Worm (Caenorhabditis elegans) whole organism, L3 larva: Measurements from ENCODE around the gene F13E6.1.

ENCODE experiments used
- R02D3.7 ChIP-seq: fragments of 150-350 bp; optimal IDR thresholded peaks from 2 replicates; lab custom pipeline; 2014; ENCODE audit warnings: missing biosample characterization, missing genetic modification characterization
- aly-2 ChIP-seq: fragments of 150-350 bp; optimal IDR thresholded peaks from 2 replicates; lab custom pipeline; 2014; ENCODE audit warnings: missing biosample characterization, missing genetic modification characterization
- ama-1 ChIP-seq: fragments of 150-350 bp; optimal IDR thresholded peaks from 2 replicates; lab custom pipeline; 2018
- ceh-16 ChIP-seq: sonication (generic microtip); optimal IDR thresholded peaks from 2 replicates; lab custom pipeline; 2017; ENCODE audit warnings: missing biosample characterization, missing genetic modification characterization
- ceh-28 ChIP-seq: fragments of 150-350 bp; optimal IDR thresholded peaks from 2 replicates; lab custom pipeline; 2014; ENCODE audit warnings: missing biosample characterization, missing genetic modification reagents, missing genetic modification characterization
- ceh-9 ChIP-seq: sonication (generic microtip); optimal IDR thresholded peaks from 2 replicates; lab custom pipeline; 2018; ENCODE audit warnings: missing biosample characterization, missing genetic modification characterization
- daf-12 ChIP-seq: fragments of 150-350 bp; optimal IDR thresholded peaks from 2 replicates; lab custom pipeline; 2014; ENCODE audit warnings: missing biosample characterization, missing genetic modification reagents, missing genetic modification characterization
- egl-27 ChIP-seq: sonication (generic microtip); optimal IDR thresholded peaks from 4 replicates; lab custom pipeline; 2017; ENCODE audit warnings: missing biosample characterization, missing genetic modification reagents, missing genetic modification characterization
- egl-5 ChIP-seq: fragments of 150-350 bp; optimal IDR thresholded peaks from 2 replicates; lab custom pipeline; 2017; ENCODE audit warnings: missing biosample characterization, missing genetic modification reagents, missing genetic modification characterization, inconsistent platforms
- elt-1 ChIP-seq: fragments of 150-350 bp; optimal IDR thresholded peaks from 2 replicates; lab custom pipeline; 2014; ENCODE audit warnings: missing biosample characterization, missing genetic modification characterization
- elt-2 ChIP-seq: sonication (generic microtip); optimal IDR thresholded peaks from 2 replicates; lab custom pipeline; 2016; ENCODE audit warnings: missing genetic modification reagents, mild to moderate bottlenecking, missing genetic modification characterization, missing compliant biosample characterization
- elt-3 ChIP-seq, 3 experiments: fragments of 150-350 bp in 1 of 3; sonication (generic microtip) in 2 of 3; optimal IDR thresholded peaks; 2 replicates in 2 of 3; 4 replicates in 1 of 3; lab custom pipeline; 2014 to 2017; ENCODE audit warnings: missing biosample characterization in 3 of 3, missing genetic modification characterization in 3 of 3
- eor-1 ChIP-seq, 2 experiments: fragments of 150-350 bp; optimal IDR thresholded peaks; 2 replicates each; lab custom pipeline; 2014 to 2018; ENCODE audit warnings: missing biosample characterization in 2 of 2, missing genetic modification characterization in 2 of 2
- fkh-2 ChIP-seq: fragments of 150-350 bp; optimal IDR thresholded peaks from 2 replicates; lab custom pipeline; 2014; ENCODE audit warnings: missing biosample characterization, missing genetic modification reagents, missing genetic modification characterization
- fos-1 ChIP-seq: fragments of 150-350 bp; optimal IDR thresholded peaks from 2 replicates; lab custom pipeline; 2014; ENCODE audit warnings: missing biosample characterization, missing genetic modification characterization
- hmg-11 ChIP-seq: sonication (generic microtip); optimal IDR thresholded peaks from 2 replicates; lab custom pipeline; 2016; ENCODE audit warnings: missing genetic modification characterization, missing compliant biosample characterization
- jun-1 ChIP-seq: fragments of 150-350 bp; optimal IDR thresholded peaks from 2 replicates; lab custom pipeline; 2014; ENCODE audit warnings: missing biosample characterization, missing genetic modification reagents, missing genetic modification characterization
- lin-15B ChIP-seq: fragments of 150-350 bp; optimal IDR thresholded peaks from 2 replicates; lab custom pipeline; 2014; ENCODE audit warnings: missing biosample characterization, missing genetic modification characterization
- lin-39 ChIP-seq: fragments of 150-350 bp; optimal IDR thresholded peaks from 2 replicates; lab custom pipeline; 2018; ENCODE audit warnings: missing biosample characterization, missing genetic modification reagents, missing genetic modification characterization
- lsy-12 ChIP-seq: sonication (generic microtip); optimal IDR thresholded peaks from 2 replicates; lab custom pipeline; 2016; ENCODE audit warnings: mild to moderate bottlenecking, missing genetic modification characterization, missing compliant biosample characterization
- mdl-1 ChIP-seq: fragments of 150-350 bp; optimal IDR thresholded peaks from 2 replicates; lab custom pipeline; 2014; ENCODE audit warnings: missing biosample characterization, missing genetic modification characterization
- mml-1 ChIP-seq: fragments of 150-350 bp; sonication (generic microtip); optimal IDR thresholded peaks from 3 replicates; lab custom pipeline; 2014; ENCODE audit warnings: missing biosample characterization, missing genetic modification characterization
- nfya-1 ChIP-seq: sonication (generic microtip); optimal IDR thresholded peaks from 2 replicates; lab custom pipeline; 2017; ENCODE audit warnings: missing genetic modification characterization, mild to moderate bottlenecking, missing compliant biosample characterization, antibody characterized with exemption, moderate library complexity; ENCODE audit not compliant: insufficient read depth
- nhr-23 ChIP-seq: fragments of 150-350 bp; optimal IDR thresholded peaks from 2 replicates; lab custom pipeline; 2014; ENCODE audit warnings: missing biosample characterization, missing genetic modification reagents, missing genetic modification characterization
- nhr-25 ChIP-seq: sonication (generic microtip); optimal IDR thresholded peaks from 2 replicates; lab custom pipeline; 2017; ENCODE audit warnings: missing biosample characterization, missing genetic modification characterization
- nhr-28 ChIP-seq: fragments of 150-350 bp; optimal IDR thresholded peaks from 2 replicates; lab custom pipeline; 2014; ENCODE audit warnings: missing biosample characterization, missing genetic modification characterization
- nhr-43 ChIP-seq: sonication (generic microtip); optimal IDR thresholded peaks from 2 replicates; lab custom pipeline; 2016; ENCODE audit warnings: mild to moderate bottlenecking, missing genetic modification characterization, missing compliant biosample characterization; ENCODE audit not compliant: poor library complexity, severe bottlenecking
- nhr-67 ChIP-seq: fragments of 150-350 bp; optimal IDR thresholded peaks from 2 replicates; lab custom pipeline; 2014; ENCODE audit warnings: missing biosample characterization, missing genetic modification characterization
- nhr-76 ChIP-seq: fragments of 150-350 bp; sonication (generic microtip); optimal IDR thresholded peaks from 5 replicates; lab custom pipeline; 2014; ENCODE audit warnings: missing biosample characterization, missing genetic modification characterization
- nhr-77 ChIP-seq: fragments of 150-350 bp; optimal IDR thresholded peaks from 2 replicates; lab custom pipeline; 2014; ENCODE audit warnings: missing biosample characterization, missing genetic modification characterization
- pha-4 ChIP-seq: fragments of 150-350 bp; optimal IDR thresholded peaks from 2 replicates; lab custom pipeline; 2014; ENCODE audit warnings: missing biosample characterization, missing genetic modification reagents, missing genetic modification characterization
- pqm-1 ChIP-seq: fragments of 150-350 bp; optimal IDR thresholded peaks from 2 replicates; lab custom pipeline; 2017; ENCODE audit warnings: missing biosample characterization, missing genetic modification characterization, inconsistent platforms
- skn-1 ChIP-seq: fragments of 150-350 bp; optimal IDR thresholded peaks from 2 replicates; lab custom pipeline; 2014; ENCODE audit warnings: missing biosample characterization, missing genetic modification characterization
- snpc-4 ChIP-seq: fragments of 150-350 bp; optimal IDR thresholded peaks from 2 replicates; lab custom pipeline; 2014; ENCODE audit warnings: missing biosample characterization, missing genetic modification characterization
- tbx-2 ChIP-seq: sonication (generic microtip); optimal IDR thresholded peaks from 2 replicates; lab custom pipeline; 2016; ENCODE audit warnings: mild to moderate bottlenecking, missing genetic modification characterization, missing compliant biosample characterization
- unc-39 ChIP-seq: sonication (generic microtip); optimal IDR thresholded peaks from 4 replicates; lab custom pipeline; 2017; ENCODE audit warnings: missing biosample characterization, missing genetic modification characterization
- ztf-4 ChIP-seq: fragments of 150-350 bp; optimal IDR thresholded peaks from 2 replicates; lab custom pipeline; 2014; ENCODE audit warnings: missing biosample characterization, missing genetic modification characterization

The F13E6.1 gene

DNA sequence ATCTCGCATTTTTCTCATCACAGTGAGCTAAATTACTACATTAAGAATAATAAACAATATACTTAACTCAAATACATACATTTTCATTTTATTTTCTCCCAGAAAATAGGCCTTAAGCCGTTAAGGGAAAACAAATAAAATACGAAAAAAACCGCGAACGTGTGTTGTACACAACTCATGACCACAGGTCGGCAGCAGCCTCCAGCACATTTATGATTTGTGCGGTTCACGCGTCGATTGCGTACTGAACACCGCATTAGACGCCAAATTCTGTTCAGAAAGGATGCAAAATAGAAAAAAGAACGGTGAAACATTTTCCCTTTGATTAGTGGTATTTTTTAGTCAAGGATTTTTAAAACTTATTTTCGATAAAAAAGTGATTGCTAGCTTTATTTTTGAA, 2.3 kb upstream of the F13E6.1 start (continued):
- TF ChIP-seq skn-1 (no peak), mdl-1 (tag; lab: Kevin White, UChicago) (no peak), egl-5 (no peak), nhr-67 (tag; lab: Kevin White, UChicago) (no peak), nhr-77 (tag; lab: Kevin White, UChicago) (no peak), nfya-1 (tag; lab: Kevin White, UChicago) (peak; percentile 39), fkh-2 (tag; lab: Kevin White, UChicago) (no peak), eor-1 (tag; optimal IDR thresholded peaks at IDR 0.05; lab: Kevin White, UChicago) (no peak), ceh-16 (tag; lab: Kevin White, UChicago) (no peak), lin-15B (tag; lab: Kevin White, UChicago) (no peak), snpc-4 (peak; percentile 20)

DNA sequence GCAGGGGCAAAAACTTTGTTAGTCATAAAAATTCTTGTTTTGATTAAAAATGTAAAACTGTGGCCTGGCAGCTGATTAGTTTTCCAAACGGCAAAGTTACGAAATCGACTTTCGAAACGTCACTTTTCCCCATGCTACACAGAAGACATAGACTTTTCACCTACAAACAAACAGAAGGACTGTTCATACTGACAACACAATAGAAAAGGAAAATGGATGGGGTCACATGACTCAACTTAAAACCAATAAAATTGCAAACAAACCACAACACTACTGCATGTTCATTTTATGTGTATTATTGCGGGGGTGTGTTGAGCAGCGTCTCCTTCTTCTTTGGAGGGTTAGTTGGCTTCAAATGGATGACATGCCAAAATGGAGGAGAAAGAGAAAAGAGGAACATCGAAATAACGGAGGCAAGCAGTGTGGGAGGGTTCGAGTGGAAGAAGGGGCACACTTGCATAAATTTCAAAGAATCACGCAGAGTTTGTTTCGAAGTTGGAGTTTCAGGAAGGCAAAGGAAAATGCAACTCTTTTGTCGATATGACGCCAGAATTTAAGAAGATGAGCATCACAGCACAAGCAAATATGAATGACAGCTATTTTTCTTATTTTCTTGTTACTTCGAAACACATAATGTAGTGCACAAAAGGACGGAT, 1.3 kb upstream of the F13E6.1 start:
- TF ChIP-seq nhr-25 (tag; lab: Kevin White, UChicago), result peak; percentile 68
- TF ChIP-seq egl-5, result peak; percentile 98
- peak; percentile 27 for TF ChIP-seq nhr-23 (tag; lab: Kevin White, UChicago)
- peak; percentile 37 for TF ChIP-seq pqm-1 (tag; lab: Kevin White, UChicago)
- TF ChIP-seq aly-2, result no peak
- peak; percentile 40 for TF ChIP-seq nfya-1 (tag; lab: Kevin White, UChicago)
- peak; percentile 33 for TF ChIP-seq ama-1
- TF ChIP-seq elt-2, result peak; percentile 1
- peak; percentile 57 for TF ChIP-seq nhr-43 (tag; lab: Kevin White, UChicago)
- TF ChIP-seq pha-4 (tag; lab: Kevin White, UChicago), result peak; percentile 96
- TF ChIP-seq daf-12 (tag; lab: Kevin White, UChicago), result no peak
- TF ChIP-seq egl-27 (tag; lab: Kevin White, UChicago), result peak; percentile 42
- no peak for TF ChIP-seq elt-3 (tag; optimal IDR thresholded peaks at IDR 0.05; lab: Kevin White, UChicago)
- TF ChIP-seq lin-39 (tag; lab: Kevin White, UChicago), result peak; percentile 74
- TF ChIP-seq lsy-12 (tag; lab: Kevin White, UChicago), result peak; percentile 1

DNA sequence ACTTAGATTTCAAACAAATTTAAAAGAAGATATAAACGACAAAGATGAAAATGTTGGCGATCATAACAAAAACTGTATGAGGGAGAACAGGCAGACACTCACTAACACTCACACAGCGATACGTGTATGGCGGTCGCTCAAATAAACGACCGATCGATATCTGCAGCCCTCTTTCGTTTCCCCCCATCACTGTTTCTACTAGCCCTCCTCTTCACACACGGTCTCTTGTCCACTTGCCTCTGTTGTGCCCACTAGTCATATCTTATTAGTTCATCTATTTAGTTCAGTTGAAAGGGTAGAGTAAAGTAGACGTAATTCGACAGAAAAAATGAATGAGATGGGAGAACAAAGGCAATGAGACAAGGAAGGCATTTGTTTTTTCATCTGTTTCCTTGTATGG, 643 bp upstream of the F13E6.1 start:
- TF ChIP-seq lin-39 (tag; lab: Kevin White, UChicago), result peak; percentile 10
- TF ChIP-seq unc-39 (tag; lab: Kevin White, UChicago), result no peak
- TF ChIP-seq elt-2, result peak; percentile 20
- no peak for TF ChIP-seq ceh-9
- TF ChIP-seq R02D3.7 (tag; lab: Kevin White, UChicago), result no peak
- TF ChIP-seq nfya-1 (tag; lab: Kevin White, UChicago), result peak; percentile 56
- TF ChIP-seq nhr-28 (tag; lab: Kevin White, UChicago), result no peak
- TF ChIP-seq elt-1 (tag; lab: Kevin White, UChicago), result peak; percentile 60
- peak; percentile 11 for TF ChIP-seq ztf-4 (tag; lab: Kevin White, UChicago)
- peak; percentile 6 for TF ChIP-seq nhr-43 (tag; lab: Kevin White, UChicago)
- no peak for TF ChIP-seq aly-2
- TF ChIP-seq elt-3 (tag; optimal IDR thresholded peaks at IDR 0.05; lab: Kevin White, UChicago), result peak in 1 of 3 experiments; percentile 43
- TF ChIP-seq ceh-28 (tag; lab: Kevin White, UChicago), result peak; percentile 81
- TF ChIP-seq eor-1 (tag; optimal IDR thresholded peaks at IDR 0.05; lab: Kevin White, UChicago), result no peak
- no peak for TF ChIP-seq nhr-76
- peak; percentile 14 for TF ChIP-seq tbx-2 (tag; lab: Kevin White, UChicago)
- TF ChIP-seq fos-1 (tag; lab: Kevin White, UChicago), result no peak
- TF ChIP-seq pqm-1 (tag; lab: Kevin White, UChicago), result no peak
- TF ChIP-seq hmg-11 (tag; lab: Kevin White, UChicago), result peak; percentile 77
- TF ChIP-seq nhr-25 (tag; lab: Kevin White, UChicago), result peak; percentile 69
- TF ChIP-seq nhr-23 (tag; lab: Kevin White, UChicago), result peak; percentile 79
- TF ChIP-seq pha-4 (tag; lab: Kevin White, UChicago), result peak; percentile 56

DNA sequence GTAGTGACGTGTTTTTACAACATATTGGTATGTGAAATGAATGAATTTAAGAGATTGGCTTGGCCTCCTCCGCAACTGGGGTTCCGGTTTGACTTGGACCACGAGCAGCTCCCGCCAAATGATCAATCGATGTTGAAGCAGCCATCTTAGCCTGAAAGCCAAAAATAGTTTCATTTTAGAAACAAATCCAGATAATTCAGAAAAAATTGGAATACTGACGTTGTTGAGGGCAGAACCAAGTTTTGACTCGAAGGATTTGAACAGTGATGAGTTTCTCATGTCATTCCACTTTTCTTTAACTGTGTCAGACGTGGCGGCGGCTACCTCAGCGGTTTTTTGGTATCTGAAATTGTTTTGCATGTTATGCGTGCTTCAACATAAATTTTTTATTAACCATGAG, 957 bp downstream of the F13E6.1 start:
- no peak for TF ChIP-seq fkh-2 (tag; lab: Kevin White, UChicago)
- TF ChIP-seq mml-1 (tag; lab: Kevin White, UChicago), result no peak
- TF ChIP-seq fos-1 (tag; lab: Kevin White, UChicago), result no peak
- TF ChIP-seq jun-1 (tag; lab: Kevin White, UChicago), result no peak
